Worm (Caenorhabditis elegans) whole organism, mixed stage, embryonic: Measurements from ENCODE around the gene ZK673.5.
"Not testable (repeated sequence)": the region's sequence is repeated elsewhere in the genome, so short reads cannot be mapped to it uniquely, and the experiment has no call there.

ENCODE experiments used
- bed-3 ChIP-seq: fragments of 200-800 bp; sonication (Bioruptor generic); optimal IDR thresholded peaks from 3 replicates; lab custom pipeline; 2018; ENCODE audit warnings: mild to moderate bottlenecking, missing genetic modification characterization, moderate library complexity, missing compliant biosample characterization
- blmp-1 ChIP-seq: fragments of 150-350 bp; optimal IDR thresholded peaks from 2 replicates; lab custom pipeline; 2014; ENCODE audit warnings: missing biosample characterization, missing genetic modification characterization
- ceh-39 ChIP-seq: fragments of 150-350 bp; optimal IDR thresholded peaks from 2 replicates; lab custom pipeline; 2014; ENCODE audit warnings: missing biosample characterization, missing genetic modification characterization
- ceh-43 ChIP-seq: fragments of 200-800 bp; sonication (Bioruptor generic); optimal IDR thresholded peaks from 2 replicates; lab custom pipeline; 2018; ENCODE audit warnings: mild to moderate bottlenecking, missing genetic modification characterization, moderate library complexity, missing compliant biosample characterization
- ceh-83 ChIP-seq: fragments of 200-800 bp; sonication (Bioruptor generic); optimal IDR thresholded peaks from 2 replicates; lab custom pipeline; 2018; ENCODE audit warnings: mild to moderate bottlenecking, missing genetic modification characterization, missing compliant biosample characterization
- ces-1 ChIP-seq: fragments of 150-350 bp; optimal IDR thresholded peaks from 2 replicates; lab custom pipeline; 2014; ENCODE audit warnings: missing biosample characterization, missing genetic modification reagents, missing genetic modification characterization
- cnd-1 ChIP-seq: fragments of 200-800 bp; sonication (Bioruptor generic); optimal IDR thresholded peaks from 2 replicates; lab custom pipeline; 2018; ENCODE audit warnings: mild to moderate bottlenecking, missing genetic modification characterization, missing compliant biosample characterization
- drap-1 ChIP-seq: fragments of 200-800 bp; sonication (Bioruptor generic); optimal IDR thresholded peaks from 3 replicates; lab custom pipeline; 2018; ENCODE audit warnings: mild to moderate bottlenecking, missing genetic modification characterization, missing compliant biosample characterization
- elt-1 ChIP-seq: sonication (generic microtip); optimal IDR thresholded peaks from 2 replicates; lab custom pipeline; 2017; ENCODE audit warnings: missing genetic modification characterization, mild to moderate bottlenecking, missing compliant biosample characterization, antibody characterized with exemption, moderate library complexity, borderline replicate concordance; ENCODE audit not compliant: insufficient read depth
- elt-3 ChIP-seq: fragments of 150-350 bp; optimal IDR thresholded peaks from 2 replicates; lab custom pipeline; 2014; ENCODE audit warnings: missing biosample characterization, missing genetic modification characterization
- flh-1 ChIP-seq: fragments of 200-800 bp; sonication (Bioruptor generic); optimal IDR thresholded peaks from 2 replicates; lab custom pipeline; 2018; ENCODE audit warnings: mild to moderate bottlenecking, missing genetic modification characterization, moderate library complexity, missing compliant biosample characterization
- hlh-1 ChIP-seq: fragments of 150-350 bp; optimal IDR thresholded peaks from 2 replicates; lab custom pipeline; 2014; ENCODE audit warnings: missing biosample characterization, missing genetic modification reagents, missing genetic modification characterization
- lin-13 ChIP-seq: fragments of 150-350 bp; optimal IDR thresholded peaks from 2 replicates; lab custom pipeline; 2014; ENCODE audit warnings: missing biosample characterization, missing genetic modification characterization
- lin-32 ChIP-seq: fragments of 200-800 bp; sonication (Bioruptor generic); optimal IDR thresholded peaks from 2 replicates; lab custom pipeline; 2018; ENCODE audit warnings: mild to moderate bottlenecking, missing genetic modification characterization, missing compliant biosample characterization
- lsy-2 ChIP-seq: fragments of 150-350 bp; optimal IDR thresholded peaks from 2 replicates; lab custom pipeline; 2014; ENCODE audit warnings: missing biosample characterization, missing genetic modification characterization
- mep-1 ChIP-seq: fragments of 150-350 bp; optimal IDR thresholded peaks from 2 replicates; lab custom pipeline; 2017; ENCODE audit warnings: missing biosample characterization, missing genetic modification reagents, missing genetic modification characterization, inconsistent platforms
- mls-2 ChIP-seq: sonication (generic microtip); optimal IDR thresholded peaks from 2 replicates; lab custom pipeline; 2016; ENCODE audit warnings: mild to moderate bottlenecking, missing genetic modification characterization, moderate library complexity, missing compliant biosample characterization
- nhr-12 ChIP-seq: fragments of 150-350 bp; optimal IDR thresholded peaks from 2 replicates; lab custom pipeline; 2014; ENCODE audit warnings: missing biosample characterization, missing genetic modification characterization
- nhr-2 ChIP-seq: fragments of 150-350 bp; optimal IDR thresholded peaks from 2 replicates; lab custom pipeline; 2014; ENCODE audit warnings: missing biosample characterization, missing genetic modification characterization
- nhr-28 ChIP-seq: fragments of 150-350 bp; optimal IDR thresholded peaks from 2 replicates; lab custom pipeline; 2014; ENCODE audit warnings: missing biosample characterization, missing genetic modification characterization
- nhr-76 ChIP-seq: sonication (generic microtip); optimal IDR thresholded peaks from 2 replicates; lab custom pipeline; 2017; ENCODE audit warnings: missing biosample characterization, missing genetic modification characterization
- pha-4 ChIP-seq: fragments of 150-350 bp; optimal IDR thresholded peaks from 2 replicates; lab custom pipeline; 2018; ENCODE audit warnings: missing biosample characterization, missing genetic modification reagents, missing genetic modification characterization
- sem-2 ChIP-seq: fragments of 200-800 bp; sonication (Bioruptor generic); optimal IDR thresholded peaks from 2 replicates; lab custom pipeline; 2018; ENCODE audit warnings: mild to moderate bottlenecking, missing genetic modification characterization, missing compliant biosample characterization
- snpc-4 ChIP-seq: fragments of 150-350 bp; optimal IDR thresholded peaks from 2 replicates; lab custom pipeline; 2014; ENCODE audit warnings: missing biosample characterization, missing genetic modification characterization
- sptf-1 ChIP-seq: sonication (generic microtip); optimal IDR thresholded peaks from 2 replicates; lab custom pipeline; 2017; ENCODE audit warnings: mild to moderate bottlenecking, missing genetic modification characterization, moderate library complexity, missing compliant biosample characterization
- tbx-8 ChIP-seq: fragments of 200-800 bp; sonication (Bioruptor generic); optimal IDR thresholded peaks from 2 replicates; lab custom pipeline; 2018; ENCODE audit warnings: mild to moderate bottlenecking, missing genetic modification characterization, moderate library complexity, missing compliant biosample characterization
- unc-120 ChIP-seq: sonication (generic microtip); optimal IDR thresholded peaks from 2 replicates; lab custom pipeline; 2017; ENCODE audit warnings: missing genetic modification characterization, missing compliant biosample characterization; ENCODE audit not compliant: poor library complexity, severe bottlenecking
- unc-39 ChIP-seq: fragments of 150-350 bp; optimal IDR thresholded peaks from 2 replicates; lab custom pipeline; 2014; ENCODE audit warnings: missing biosample characterization, missing genetic modification characterization
- unc-62 ChIP-seq: fragments of 150-350 bp; optimal IDR thresholded peaks from 2 replicates; lab custom pipeline; 2014; ENCODE audit warnings: missing biosample characterization, missing genetic modification reagents, missing genetic modification characterization
- zip-8 ChIP-seq: fragments of 150-350 bp; optimal IDR thresholded peaks from 2 replicates; lab custom pipeline; 2014; ENCODE audit warnings: missing biosample characterization, missing genetic modification characterization
- ztf-11 ChIP-seq: fragments of 150-350 bp; optimal IDR thresholded peaks from 2 replicates; lab custom pipeline; 2014; ENCODE audit warnings: missing biosample characterization, missing genetic modification characterization

The ZK673.5 gene

ce11 chrII:10439976-10440375, 21.3 kb upstream of the ZK673.5 start, which contains the start of gene E04D5.4:
Gene E04D5.4 (plus strand): TSS chrII:10440276.
- TF ChIP-seq ztf-11 (tag; lab: Kevin White, UChicago) = no peak
- no peak for TF ChIP-seq pha-4
- no peak for TF ChIP-seq cnd-1
- TF ChIP-seq tbx-8 (GFP tag; lab: Kevin White, UChicago) = no peak
- TF ChIP-seq lin-32 (GFP tag; lab: Kevin White, UChicago) = no peak

ce11 chrII:10442846-10443245, 18.5 kb upstream of the ZK673.5 start, which contains the start of gene ZK673.1:
Gene ZK673.1 (plus strand): TSS chrII:10443146.
- not testable (repeated sequence) for TF ChIP-seq elt-3 (tag; lab: Kevin White, UChicago); ztf-11 (tag; lab: Kevin White, UChicago); tbx-8 (GFP tag; lab: Kevin White, UChicago)
- TF ChIP-seq, all 35 proteins: peak for 0; not testable (repeated sequence) for 35

ce11 chrII:10443898-10444297, 17.4 kb upstream of the ZK673.5 start:
- TF ChIP-seq drap-1 = no peak
- TF ChIP-seq unc-120 (tag; lab: Kevin White, UChicago) = no peak
- TF ChIP-seq hlh-1 (tag; lab: Kevin White, UChicago) = no peak
- TF ChIP-seq cnd-1 = no peak
- TF ChIP-seq pha-4 = no peak
- TF ChIP-seq sem-2 (GFP tag; lab: Kevin White, UChicago) = no peak
- no peak for TF ChIP-seq snpc-4 (tag; lab: Kevin White, UChicago)
- no peak for TF ChIP-seq nhr-28 (tag; lab: Kevin White, UChicago)
- TF ChIP-seq flh-1 (GFP tag; lab: Kevin White, UChicago) = no peak

ce11 chrII:10444971-10445707, 16.2 kb upstream of the ZK673.5 start:
- no peak for TF ChIP-seq snpc-4 (tag; lab: Kevin White, UChicago)
- peak; percentile 77 for TF ChIP-seq lsy-2
- no peak for TF ChIP-seq bed-3 (GFP tag; lab: Kevin White, UChicago)
- TF ChIP-seq elt-3 (tag; lab: Kevin White, UChicago) = no peak
- TF ChIP-seq nhr-12 (tag; lab: Kevin White, UChicago) = no peak
- TF ChIP-seq nhr-28 (tag; lab: Kevin White, UChicago) = no peak
- no peak for TF ChIP-seq unc-39 (tag; lab: Kevin White, UChicago)

ce11 chrII:10445738-10446137, 15.6 kb upstream of the ZK673.5 start:
- TF ChIP-seq ceh-43 (GFP tag; lab: Kevin White, UChicago) (no peak), hlh-1 (tag; lab: Kevin White, UChicago) (no peak), ceh-39 (tag; lab: Kevin White, UChicago) (no peak), elt-1 (tag; lab: Kevin White, UChicago) (no peak), nhr-2 (tag; lab: Kevin White, UChicago) (no peak), unc-62 (GFP tag; lab: Kevin White, UChicago) (no peak), lin-32 (GFP tag; lab: Kevin White, UChicago) (no peak), zip-8 (no peak), sptf-1 (no peak), mep-1 (tag; lab: Kevin White, UChicago) (no peak), lin-13 (tag; lab: Kevin White, UChicago) (no peak), elt-3 (tag; lab: Kevin White, UChicago) (no peak), tbx-8 (GFP tag; lab: Kevin White, UChicago) (no peak), sem-2 (GFP tag; lab: Kevin White, UChicago) (no peak)

- TF ChIP-seq sptf-1 (no peak), blmp-1 (no peak), ces-1 (GFP tag; lab: Kevin White, UChicago) (no peak), mep-1 (tag; lab: Kevin White, UChicago) (no peak), nhr-28 (tag; lab: Kevin White, UChicago) (no peak), unc-120 (tag; lab: Kevin White, UChicago) (no peak), flh-1 (GFP tag; lab: Kevin White, UChicago) (no peak), mls-2 (tag; lab: Kevin White, UChicago) (no peak), ztf-11 (tag; lab: Kevin White, UChicago) (no peak), zip-8 (no peak), elt-1 (tag; lab: Kevin White, UChicago) (no peak), unc-39 (tag; lab: Kevin White, UChicago) (no peak), ceh-43 (GFP tag; lab: Kevin White, UChicago) (no peak), lin-13 (tag; lab: Kevin White, UChicago) (no peak), nhr-76 (tag; lab: Kevin White, UChicago) (no peak), ceh-83 (GFP tag; lab: Kevin White, UChicago) (no peak), ceh-39 (tag; lab: Kevin White, UChicago) (no peak), snpc-4 (tag; lab: Kevin White, UChicago) (no peak), elt-3 (tag; lab: Kevin White, UChicago) (no peak), nhr-12 (tag; lab: Kevin White, UChicago) (no peak)
- TF ChIP-seq, all 35 proteins: peak for 0
These were observed 15.0 kb upstream of the ZK673.5 start for ce11 chrII:10446300-10446699.
